Fruit fly (Drosophila melanogaster): Measurements from ENCODE around the gene CG32024.

The CG32024 gene

DNA sequence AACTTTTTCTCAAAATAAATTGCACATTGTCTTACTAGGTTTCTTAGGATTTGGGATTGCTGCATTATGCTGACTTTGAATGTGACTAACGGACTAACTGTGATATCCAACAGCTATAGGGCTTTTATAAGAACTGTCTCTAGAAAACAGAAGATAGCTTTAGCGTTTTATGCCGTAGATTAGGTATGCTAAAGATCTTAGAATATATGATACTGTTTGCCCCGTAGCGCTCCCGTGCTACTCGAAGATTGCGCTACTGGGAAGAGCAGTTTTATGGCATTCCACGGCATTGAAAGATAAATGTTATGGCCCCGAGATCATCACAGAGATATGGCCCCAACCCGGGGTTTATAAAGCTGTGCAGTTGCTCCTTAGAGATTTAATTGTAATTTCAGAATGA lies 5.3 kb upstream of the CG32024 start, which contains the start of the genes CG13311 and CG34426:
Gene CG13311 (minus strand): TSS at position 101 of the 400 bp plus-strand sequence.
Gene CG34426 (plus strand): TSS at position 400 of the 400 bp plus-strand sequence.
- TF ChIP-seq chif (GFP tag; optimal IDR thresholded peaks at IDR 0.05) = no peak
- no peak for TF ChIP-seq CG15696 (tag; optimal IDR thresholded peaks at IDR 0.05)
- TF ChIP-seq E2f1 (GFP tag; IDR thresholded peaks at IDR 0.05) = no peak
- no peak for TF ChIP-seq Stat92E (GFP tag; optimal IDR thresholded peaks at IDR 0.05)
- TF ChIP-seq pnt (GFP tag; optimal IDR thresholded peaks at IDR 0.05) = no peak
- TF ChIP-seq twi (tag; optimal IDR thresholded peaks at IDR 0.05) = no peak
- TF ChIP-seq CG12155 (GFP tag; optimal IDR thresholded peaks at IDR 0.05) = no peak
- no peak for TF ChIP-seq Hand (GFP tag; optimal IDR thresholded peaks at IDR 0.05)
- TF ChIP-seq Asciz (GFP tag; optimal IDR thresholded peaks at IDR 0.05) = no peak
- TF ChIP-seq CG2712 (tag; optimal IDR thresholded peaks at IDR 0.05) = no peak

DNA sequence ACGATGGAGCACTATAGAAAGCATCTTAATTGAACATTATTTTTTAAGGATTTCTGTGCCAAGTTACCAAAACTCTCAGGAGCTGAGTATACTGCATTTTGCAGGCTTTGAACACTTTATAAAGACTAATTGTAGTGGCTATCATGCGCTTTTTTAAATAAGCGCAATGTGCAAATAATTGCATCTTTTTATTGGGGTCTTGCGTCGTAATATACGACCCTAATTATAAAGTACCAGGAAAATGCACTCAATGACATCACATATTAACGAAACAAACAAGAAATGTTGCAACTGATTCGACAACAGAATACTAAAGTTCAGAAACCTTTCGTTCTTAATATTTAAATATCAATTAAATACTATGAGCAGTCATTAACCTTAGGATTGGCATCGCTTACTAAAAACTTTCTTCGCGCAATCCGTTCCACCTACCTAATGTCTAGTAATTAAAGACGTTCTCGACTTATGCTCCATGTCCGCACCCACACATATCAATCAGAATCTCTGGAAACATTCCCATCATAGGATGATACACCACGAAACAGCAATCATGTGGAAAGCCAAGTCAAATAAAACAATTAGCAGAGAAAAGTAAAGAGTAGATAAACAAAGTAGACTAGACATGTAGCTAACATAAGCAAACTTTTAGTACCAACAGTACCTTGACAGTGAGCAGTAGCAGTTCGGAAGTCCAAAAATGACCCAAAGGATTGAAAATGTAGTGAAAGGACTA lies 3.2 kb upstream of the CG32024 start, which contains the start of the genes CG32023 and CG34427:
Gene CG32023 (minus strand): TSS at position 101 of the 733 bp plus-strand sequence.
Gene CG34427 (plus strand): TSS at position 683 of the 733 bp plus-strand sequence.
- TF ChIP-seq Ada2b (GFP tag; IDR thresholded peaks at IDR 0.05) (no peak), fd96Cb (tag; optimal IDR thresholded peaks at IDR 0.05) (no peak), ken (GFP tag; IDR thresholded peaks at IDR 0.05) (no peak), lov (optimal IDR thresholded peaks at IDR 0.05) (no peak), lov (GFP tag; IDR thresholded peaks at IDR 0.05) (no peak), dmrt11E (tag; optimal IDR thresholded peaks at IDR 0.05) (no peak)

DNA sequence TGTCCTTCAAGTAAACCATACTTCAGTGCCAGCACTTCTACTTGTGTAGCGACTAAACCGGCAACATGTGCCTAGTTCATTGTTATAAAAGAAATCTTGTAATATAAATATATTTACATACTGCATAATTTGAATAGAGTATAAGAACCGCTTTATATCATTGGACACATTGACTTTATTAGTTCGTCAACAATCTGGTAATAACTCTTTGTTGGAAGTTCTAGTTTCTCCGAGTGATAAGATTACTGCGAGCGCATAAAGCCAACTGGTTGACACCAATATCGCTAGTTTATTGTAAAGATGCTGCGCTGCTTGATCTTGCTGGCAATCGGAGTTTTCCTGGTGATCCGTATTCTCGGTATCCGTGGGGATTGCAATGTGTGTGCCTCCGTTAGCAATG lies 843 bp downstream of the CG32024 start, which contains the start of gene CG13308:
Gene CG13308 (plus strand): TSS at position 301 of the 400 bp plus-strand sequence.
- no peak for TF ChIP-seq Chrac-16 (GFP tag; optimal IDR thresholded peaks at IDR 0.05)
- TF ChIP-seq Ets65A (GFP tag) = peak; percentile 56
- no peak for TF ChIP-seq CG5953 (GFP tag; IDR thresholded peaks at IDR 0.05)

- TF ChIP-seq CG1832 (GFP tag; optimal IDR thresholded peaks at IDR 0.05) (no peak), dmrt99B (tag; optimal IDR thresholded peaks at IDR 0.05) (no peak), seq (GFP tag; IDR thresholded peaks at IDR 0.05) (no peak), fd64A (GFP tag; optimal IDR thresholded peaks at IDR 0.05) (no peak), unc-4 (GFP tag; IDR thresholded peaks at IDR 0.05; ENCODE audit: partially characterized antibody) (no peak)
These were observed 2.7 kb downstream of the CG32024 start, which contains the start of gene CG13309 for dm6 chr3L:8810095-8810494. CG13309 (plus strand) TSS chr3L:8810395.

- TF ChIP-seq CG12071 (GFP tag; optimal IDR thresholded peaks at IDR 0.05) (no peak), HLH3B (GFP tag; IDR thresholded peaks at IDR 0.05) (peak; percentile 72), CG18262 (tag; optimal IDR thresholded peaks at IDR 0.05) (no peak), CG7372 (GFP tag; IDR thresholded peaks at IDR 0.05) (peak; percentile 56; the same call in 1 of the 2 replicates), emc (GFP tag; optimal IDR thresholded peaks at IDR 0.05) (no peak), insv (GFP tag; optimal IDR thresholded peaks at IDR 0.05) (no peak), tap (tag; optimal IDR thresholded peaks at IDR 0.05) (no peak), NFAT (GFP tag; IDR thresholded peaks at IDR 0.05) (no peak), CG15696 (tag; optimal IDR thresholded peaks at IDR 0.05) (no peak), en (GFP tag; optimal IDR thresholded peaks at IDR 0.05) (no peak), org-1 (GFP tag; optimal IDR thresholded peaks at IDR 0.05) (no peak), hkb (optimal IDR thresholded peaks at IDR 0.05) (no peak), hkb (GFP tag; IDR thresholded peaks at IDR 0.05) (peak; percentile 57; the same call in 1 of the 2 replicates), tin (GFP tag; optimal IDR thresholded peaks at IDR 0.05) (peak; percentile 8), Ssrp (tag; optimal IDR thresholded peaks at IDR 0.05) (no peak), pnt (GFP tag; optimal IDR thresholded peaks at IDR 0.05) (no peak), D19A (tag; optimal IDR thresholded peaks at IDR 0.05) (peak; percentile 19), CG18764 (GFP tag; optimal IDR thresholded peaks at IDR 0.05) (no peak), CG16863 (GFP tag; optimal IDR thresholded peaks at IDR 0.05) (peak; percentile 8), Hr3 (GFP tag; optimal IDR thresholded peaks at IDR 0.05) (no peak), dmrt99B (tag; optimal IDR thresholded peaks at IDR 0.05) (peak; percentile 50), CG17568 (GFP tag; optimal IDR thresholded peaks at IDR 0.05) (no peak)
These were observed 6.1 kb downstream of the CG32024 start for dm6 chr3L:8813484-8813883.

All from whole organism, embryonic.